Worm (Caenorhabditis elegans) whole organism, dauer: ENCODE results near the gene dmd-3.

Source experiments
- unc-62 ChIP-seq: sonication (generic microtip); optimal IDR thresholded peaks from 2 replicates; lab custom pipeline; 2017; ENCODE audit warnings: missing biosample characterization, missing genetic modification reagents, missing genetic modification characterization

dmd-3 gene

ce11 chrV:19610118-19610707, 44.8 kb downstream of the dmd-3 start:
- no peak for TF ChIP-seq unc-62 (GFP tag; lab: Kevin White, UChicago)

ce11 chrV:19609194-19609593, 45.9 kb downstream of the dmd-3 start, which contains the start of gene grsp-1:
Gene grsp-1 (plus strand): TSS chrV:19609494.
- TF ChIP-seq unc-62 (GFP tag; lab: Kevin White, UChicago) = no peak

ce11 chrV:19608665-19609064, 46.4 kb downstream of the dmd-3 start:
- no peak for TF ChIP-seq unc-62 (GFP tag; lab: Kevin White, UChicago)

- no peak for TF ChIP-seq unc-62 (GFP tag; lab: Kevin White, UChicago)
Observed at ce11 chrV:19605880-19606279, 49.2 kb downstream of the dmd-3 start, which contains the start of gene nlp-25. Gene nlp-25 (plus strand): TSS chrV:19606180.

DNA sequence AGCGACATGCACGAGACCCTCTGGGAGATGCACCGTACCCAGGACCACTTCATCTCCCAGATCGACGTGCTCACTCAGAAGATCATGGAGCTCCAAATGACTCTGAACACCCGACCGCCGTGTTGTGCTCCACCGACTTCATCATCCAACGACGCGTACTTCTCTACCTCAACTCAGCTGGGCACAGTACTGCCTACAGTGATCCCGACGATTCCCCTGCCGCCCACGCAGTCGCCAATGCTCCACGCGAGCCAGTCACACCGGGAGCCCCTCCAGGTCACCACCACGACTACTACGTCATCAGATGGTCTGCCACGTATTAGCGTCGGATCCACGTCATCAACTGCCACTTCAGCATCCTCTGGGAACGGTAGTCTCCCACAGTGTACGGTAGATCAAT, 49.6 kb downstream of the dmd-3 start:
- no peak for TF ChIP-seq unc-62 (GFP tag; lab: Kevin White, UChicago)
